Fruit fly (Drosophila melanogaster): ENCODE data around the gene toc.
A peak's percentile ranks its signal among the peaks of the same experiment; 100 is the strongest.

The toc gene

dm6 chr2L:3121745-3122144 is 22.8 kb downstream of the toc start:
- no peak for TF ChIP-seq CTCF (optimal IDR thresholded peaks at IDR 0.05)
- no peak for TF ChIP-seq CG8478 (optimal IDR thresholded peaks at IDR 0.05)

- TF ChIP-seq CG8478 (optimal IDR thresholded peaks at IDR 0.05) (no peak), CTCF (optimal IDR thresholded peaks at IDR 0.05) (no peak)
Measured at dm6 chr2L:3121325-3121724, 23.3 kb downstream of the toc start.

- no peak for TF ChIP-seq CG8478 (optimal IDR thresholded peaks at IDR 0.05)
- no peak for TF ChIP-seq CTCF (optimal IDR thresholded peaks at IDR 0.05)
Measured at dm6 chr2L:3120820-3121219, 23.8 kb downstream of the toc start.

dm6 chr2L:3119613-3120012 is 25.0 kb downstream of the toc start:
- no peak for TF ChIP-seq CG8478 (optimal IDR thresholded peaks at IDR 0.05)
- no peak for TF ChIP-seq CTCF (optimal IDR thresholded peaks at IDR 0.05)

dm6 chr2L:3114887-3115286 is 29.7 kb downstream of the toc start:
- TF ChIP-seq CTCF (optimal IDR thresholded peaks at IDR 0.05) (no peak), CG8478 (optimal IDR thresholded peaks at IDR 0.05) (no peak)

dm6 chr2L:3114132-3114531 is 30.5 kb downstream of the toc start:
- no peak for TF ChIP-seq CG8478 (optimal IDR thresholded peaks at IDR 0.05)
- TF ChIP-seq CTCF (optimal IDR thresholded peaks at IDR 0.05): no peak

dm6 chr2L:3109372-3109771 is 35.2 kb downstream of the toc start, which contains the start of gene PpD6:
PpD6 (plus strand) TSS chr2L:3109672.
- TF ChIP-seq CG8478 (optimal IDR thresholded peaks at IDR 0.05) (no peak), CTCF (optimal IDR thresholded peaks at IDR 0.05) (no peak)

dm6 chr2L:3107988-3108678 is 36.5 kb downstream of the toc start:
- peak in 1 of 2 experiments; percentile 4 for TF ChIP-seq CTCF (optimal IDR thresholded peaks at IDR 0.05)
- no peak for TF ChIP-seq CG8478 (optimal IDR thresholded peaks at IDR 0.05)

- no peak for TF ChIP-seq CG8478 (optimal IDR thresholded peaks at IDR 0.05)
- TF ChIP-seq CTCF (optimal IDR thresholded peaks at IDR 0.05): no peak
Measured at dm6 chr2L:3105895-3106294, 38.7 kb downstream of the toc start.

- TF ChIP-seq CG8478 (optimal IDR thresholded peaks at IDR 0.05) (no peak), CTCF (optimal IDR thresholded peaks at IDR 0.05) (no peak)
Measured at dm6 chr2L:3100812-3101211, 43.8 kb downstream of the toc start.

- TF ChIP-seq CG8478 (optimal IDR thresholded peaks at IDR 0.05) (no peak), CTCF (optimal IDR thresholded peaks at IDR 0.05) (no peak)
Measured at dm6 chr2L:3099930-3100329, 44.7 kb downstream of the toc start.

- no peak for TF ChIP-seq CG8478 (optimal IDR thresholded peaks at IDR 0.05)
- peak in 1 of 2 experiments; percentile 1 for TF ChIP-seq CTCF (optimal IDR thresholded peaks at IDR 0.05)
Measured at dm6 chr2L:3094901-3095777, 49.4 kb downstream of the toc start.

- no peak for TF ChIP-seq CG8478 (optimal IDR thresholded peaks at IDR 0.05)
- TF ChIP-seq CTCF (optimal IDR thresholded peaks at IDR 0.05): no peak
Measured at dm6 chr2L:3092535-3092934, 52.1 kb downstream of the toc start.

- TF ChIP-seq CG8478 (optimal IDR thresholded peaks at IDR 0.05): no peak
- no peak for TF ChIP-seq CTCF (optimal IDR thresholded peaks at IDR 0.05)
Measured at dm6 chr2L:3090245-3090644, 54.3 kb downstream of the toc start.

- TF ChIP-seq CG8478 (optimal IDR thresholded peaks at IDR 0.05) (no peak), CTCF (optimal IDR thresholded peaks at IDR 0.05) (no peak)
Measured at dm6 chr2L:3088238-3088874, 56.2 kb downstream of the toc start.

All from S2 (cell line).